Worm (Caenorhabditis elegans) whole organism, L4/young adult: Measurements from ENCODE around the gene ent-2.

Source experiments
- W03F9.2 ChIP-seq: fragments of 150-350 bp; optimal IDR thresholded peaks from 2 replicates; lab custom pipeline; 2014; ENCODE audit warnings: missing biosample characterization, missing genetic modification characterization
- him-1 ChIP-seq: sonication (generic microtip); optimal IDR thresholded peaks from 2 replicates; lab custom pipeline; 2016; ENCODE audit warnings: missing genotype, missing genetic modification reagents, missing genetic modification characterization, missing compliant biosample characterization

- TF ChIP-seq W03F9.2 (tag; lab: Kevin White, UChicago): no peak
- no peak for TF ChIP-seq him-1 (tag; lab: Kevin White, UChicago)
Observed at ce11 chrX:15630340-15630739, 29.5 kb downstream of the ent-2 start, which contains the start of gene K09E9.4.
